Worm (Caenorhabditis elegans) whole organism, L1 larva: ENCODE data around the gene let-767.

ENCODE experiments used
- egl-13 ChIP-seq: sonication (generic microtip); optimal IDR thresholded peaks from 2 replicates; lab custom pipeline; 2016; ENCODE audit warnings: missing genotype, missing genetic modification reagents, missing genetic modification characterization, missing compliant biosample characterization
- mdl-1 ChIP-seq, 2 experiments: fragments of 150-350 bp; optimal IDR thresholded peaks; 2 replicates each; lab custom pipeline; 2014 to 2017; ENCODE audit warnings: missing biosample characterization in 2 of 2, missing genetic modification characterization in 2 of 2, inconsistent platforms in 1 of 2
- nhr-11 ChIP-seq: fragments of 150-350 bp; optimal IDR thresholded peaks from 2 replicates; lab custom pipeline; 2014; ENCODE audit warnings: missing biosample characterization, missing genetic modification characterization
- nhr-28 ChIP-seq: fragments of 150-350 bp; optimal IDR thresholded peaks from 2 replicates; lab custom pipeline; 2014; ENCODE audit warnings: missing biosample characterization, missing genetic modification characterization
- nhr-90 ChIP-seq: sonication (generic microtip); optimal IDR thresholded peaks from 2 replicates; lab custom pipeline; 2016; ENCODE audit warnings: mild to moderate bottlenecking, missing genetic modification characterization, missing compliant biosample characterization; ENCODE audit not compliant: poor library complexity
- skn-1 ChIP-seq: fragments of 150-350 bp; optimal IDR thresholded peaks from 2 replicates; lab custom pipeline; 2014; ENCODE audit warnings: missing biosample characterization, missing genetic modification characterization
- unc-130 ChIP-seq: fragments of 150-350 bp; optimal IDR thresholded peaks from 2 replicates; lab custom pipeline; 2017; ENCODE audit warnings: missing biosample characterization, missing genetic modification characterization, inconsistent platforms
- ztf-11 ChIP-seq, 2 experiments: sonication (generic microtip); optimal IDR thresholded peaks; 2 replicates each; lab custom pipeline; 2016 to 2017; ENCODE audit warnings: missing genetic modification characterization in 2 of 2, missing biosample characterization in 1 of 2, missing compliant biosample characterization in 1 of 2

DNA sequence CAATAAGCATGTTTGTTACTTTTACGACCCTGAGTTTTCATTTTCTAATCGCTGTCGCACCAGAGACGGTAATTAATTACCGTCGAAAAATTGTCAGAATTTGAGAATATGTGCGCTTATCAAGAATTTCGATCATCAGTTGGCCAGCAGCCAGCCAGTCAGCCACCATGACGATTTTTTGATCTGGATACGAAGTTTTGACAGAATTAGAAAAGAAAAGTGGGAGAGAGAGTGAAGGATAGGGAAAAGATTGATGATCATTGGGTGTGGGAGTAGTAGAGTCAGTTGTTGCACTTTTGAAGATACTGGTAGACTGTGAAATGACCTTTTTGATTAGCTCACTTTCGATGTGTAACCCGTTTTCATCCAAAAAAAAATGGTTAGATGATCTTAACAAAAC lies 24.6 kb upstream of the let-767 start:
- no peak for TF ChIP-seq ztf-11 (tag; optimal IDR thresholded peaks at IDR 0.05; lab: Kevin White, UChicago)
- no peak for TF ChIP-seq nhr-28 (tag; lab: Kevin White, UChicago)
- TF ChIP-seq mdl-1 (tag; optimal IDR thresholded peaks at IDR 0.05; lab: Kevin White, UChicago), result no peak
- TF ChIP-seq nhr-11 (tag; lab: Kevin White, UChicago), result no peak
- no peak for TF ChIP-seq skn-1 (tag; lab: Kevin White, UChicago)
- TF ChIP-seq egl-13 (tag; lab: Kevin White, UChicago), result no peak
- no peak for TF ChIP-seq unc-130
- TF ChIP-seq nhr-90 (tag; lab: Kevin White, UChicago), result peak; percentile 31
